Worm (Caenorhabditis elegans): Measurements from ENCODE around the gene ZC250.2.
A peak's percentile ranks its signal among the peaks of the same experiment; 100 is the strongest.

The ZC250.2 gene

DNA sequence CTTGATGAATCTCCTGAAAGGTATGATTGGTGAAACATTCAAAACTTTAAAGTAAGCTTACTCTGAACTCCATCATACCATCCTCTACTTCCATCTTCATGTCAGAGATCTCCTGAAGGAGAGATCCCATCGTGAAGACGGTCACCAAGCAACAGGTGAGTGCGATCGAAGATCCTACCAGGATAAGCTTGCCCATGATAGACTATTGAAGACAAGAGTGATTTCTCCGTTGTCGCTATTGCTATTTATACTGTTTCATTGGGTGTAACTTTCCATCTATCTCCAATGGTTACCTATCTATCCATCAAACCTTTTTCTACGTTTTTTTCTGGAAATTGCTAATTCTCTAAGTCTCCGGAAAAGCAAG is 44.5 kb downstream of the ZC250.2 start, which contains the start of gene col-140:
TSS of gene col-140 (minus strand) at position 219 of the 367 bp plus-strand sequence.
- TF ChIP-seq hlh-11 (tag; optimal IDR thresholded peaks at IDR 0.05) (no peak), lin-38 (GFP tag; IDR thresholded peaks at IDR 0.05) (no peak), unc-62 (GFP tag; optimal IDR thresholded peaks at IDR 0.05 in 1 of 2) (peak in 1 of 2 experiments; percentile 32), unc-62 (tag; optimal IDR thresholded peaks at IDR 0.05) (no peak), ama-1 (optimal IDR thresholded peaks at IDR 0.05) (peak; percentile 75), zag-1 (tag; optimal IDR thresholded peaks at IDR 0.05) (no peak), egl-27 (tag; optimal IDR thresholded peaks at IDR 0.05) (no peak)

DNA sequence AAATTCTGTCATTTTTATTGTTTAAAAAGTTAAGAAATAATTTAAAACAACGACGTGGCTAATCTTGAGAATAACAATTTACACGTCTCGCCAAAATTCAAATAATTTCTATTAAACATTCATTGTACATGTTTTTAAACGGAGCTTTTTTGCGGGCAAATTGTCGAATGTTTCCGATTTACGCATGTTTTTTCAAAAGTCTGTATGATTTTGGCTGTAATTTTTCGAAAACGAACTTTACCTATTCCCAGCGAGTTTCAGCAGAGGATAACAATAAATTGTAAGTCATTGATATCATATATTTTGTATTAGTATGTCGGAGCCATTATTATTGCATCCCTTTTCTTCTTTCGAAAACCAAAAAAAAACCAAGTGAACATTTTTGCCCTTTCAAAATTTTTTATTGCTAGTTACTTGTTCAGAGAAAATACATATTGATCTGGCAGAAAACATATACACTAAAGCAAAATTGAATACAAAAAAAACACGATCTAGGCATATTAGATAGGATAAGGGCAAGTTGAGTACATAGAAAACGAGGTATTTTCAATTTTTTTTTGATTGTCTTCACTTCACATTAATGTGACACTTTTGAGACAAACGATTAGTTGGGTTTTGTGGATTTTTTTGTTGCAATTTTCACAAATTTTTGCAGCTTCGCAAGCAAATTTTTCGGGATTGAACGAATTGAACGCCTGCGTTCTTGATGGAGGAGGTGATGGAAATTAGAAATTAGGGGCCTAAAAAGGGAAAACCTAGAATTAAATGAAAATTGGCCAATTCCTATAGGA is 46.6 kb downstream of the ZC250.2 start, which contains the start of gene F26F12.2:
TSS of gene F26F12.2 (minus strand) at position 38 of the 791 bp plus-strand sequence.
- TF ChIP-seq zip-2 (tag; optimal IDR thresholded peaks at IDR 0.05) (no peak), nhr-111 (GFP tag; optimal IDR thresholded peaks at IDR 0.05) (no peak), dmd-9 (GFP tag; IDR thresholded peaks at IDR 0.05) (0 out of 2 replicates have a peak, but pooled peaks have one; percentile 46), gei-8 (GFP tag; optimal IDR thresholded peaks at IDR 0.05) (no peak), daf-8 (GFP tag; IDR thresholded peaks at IDR 0.05) (no peak), dmd-6 (GFP tag; IDR thresholded peaks at IDR 0.05) (no peak), lin-39 (tag; optimal IDR thresholded peaks at IDR 0.05) (no peak), madf-9 (GFP tag; conservative IDR thresholded peaks at IDR 0.05) (0 out of 2 replicates have a peak, but pooled peaks have one; percentile 12), lsy-2 (tag; optimal IDR thresholded peaks at IDR 0.05) (no peak), dve-1 (tag; optimal IDR thresholded peaks at IDR 0.05; ENCODE audit: insufficient read depth) (peak; percentile 68), madf-5 (GFP tag; IDR thresholded peaks at IDR 0.05) (peak in 1 of 2 experiments; percentile 17; a peak in 1 of 4 replicates), set-16 (GFP tag; IDR thresholded peaks at IDR 0.05) (no peak), dmd-8 (GFP tag; IDR thresholded peaks at IDR 0.05) (no peak), Y48G9A.11 (GFP tag; IDR thresholded peaks at IDR 0.05) (no peak), aha-1 (tag) (peak; percentile 84), php-3 (GFP tag; IDR thresholded peaks at IDR 0.05) (no peak), nhr-76 (tag; optimal IDR thresholded peaks at IDR 0.05) (no peak), unc-39 (tag; optimal IDR thresholded peaks at IDR 0.05) (no peak), nhr-102 (tag; optimal IDR thresholded peaks at IDR 0.05) (peak; percentile 6), lim-7 (GFP tag; IDR thresholded peaks at IDR 0.05) (peak; percentile 41; the same call in 1 of the 2 replicates), ceh-20 (GFP tag; IDR thresholded peaks at IDR 0.05) (no peak), lin-15B (tag; optimal IDR thresholded peaks at IDR 0.05) (no peak), lin-29 (GFP tag; IDR thresholded peaks at IDR 0.05) (no peak), unc-130 (GFP tag; optimal IDR thresholded peaks at IDR 0.05) (no peak), F10B5.3 (tag; optimal IDR thresholded peaks at IDR 0.05) (no peak), fos-1 (tag; optimal IDR thresholded peaks at IDR 0.05) (no peak), unc-62 (GFP tag; optimal IDR thresholded peaks at IDR 0.05 in 1 of 2) (peak in 1 of 2 experiments; percentile 91), unc-62 (tag; optimal IDR thresholded peaks at IDR 0.05) (no peak), zfp-2 (tag; optimal IDR thresholded peaks at IDR 0.05) (no peak), R02D3.7 (tag; optimal IDR thresholded peaks at IDR 0.05) (no peak), snpc-1.2 (GFP tag; IDR thresholded peaks at IDR 0.05) (peak; percentile 5; the same call in 1 of the 2 replicates), ctbp-1 (GFP tag; IDR thresholded peaks at IDR 0.05) (no peak), Y105C5A.15 (GFP tag; IDR thresholded peaks at IDR 0.05) (no peak), dpl-1 (GFP tag; optimal IDR thresholded peaks at IDR 0.05) (no peak), rbr-2 (tag; optimal IDR thresholded peaks at IDR 0.05) (no peak), saeg-2 (GFP tag; IDR thresholded peaks at IDR 0.05) (no peak), lin-38 (GFP tag; IDR thresholded peaks at IDR 0.05) (0 out of 2 replicates have a peak, but pooled peaks have one; percentile 17), nhr-28 (tag; optimal IDR thresholded peaks at IDR 0.05) (no peak), nhr-25 (tag; optimal IDR thresholded peaks at IDR 0.05; ENCODE audit: borderline replicate concordance, insufficient read depth) (peak; percentile 59), nhr-6 (tag; optimal IDR thresholded peaks at IDR 0.05) (no peak), Y75B8A.6 (GFP tag; IDR thresholded peaks at IDR 0.05) (no peak), T26A8.4 (GFP tag; IDR thresholded peaks at IDR 0.05) (peak; percentile 43; the same call in 1 of the 2 replicates), daf-16 (GFP tag; optimal IDR thresholded peaks at IDR 0.05) (no peak), daf-16 (tag; optimal IDR thresholded peaks at IDR 0.05) (peak; percentile 26)
